Fruit fly (Drosophila melanogaster): ENCODE results near the gene CG6793.
A peak's percentile ranks its signal among the peaks of the same experiment; 100 is the strongest.

The CG6793 gene

DNA sequence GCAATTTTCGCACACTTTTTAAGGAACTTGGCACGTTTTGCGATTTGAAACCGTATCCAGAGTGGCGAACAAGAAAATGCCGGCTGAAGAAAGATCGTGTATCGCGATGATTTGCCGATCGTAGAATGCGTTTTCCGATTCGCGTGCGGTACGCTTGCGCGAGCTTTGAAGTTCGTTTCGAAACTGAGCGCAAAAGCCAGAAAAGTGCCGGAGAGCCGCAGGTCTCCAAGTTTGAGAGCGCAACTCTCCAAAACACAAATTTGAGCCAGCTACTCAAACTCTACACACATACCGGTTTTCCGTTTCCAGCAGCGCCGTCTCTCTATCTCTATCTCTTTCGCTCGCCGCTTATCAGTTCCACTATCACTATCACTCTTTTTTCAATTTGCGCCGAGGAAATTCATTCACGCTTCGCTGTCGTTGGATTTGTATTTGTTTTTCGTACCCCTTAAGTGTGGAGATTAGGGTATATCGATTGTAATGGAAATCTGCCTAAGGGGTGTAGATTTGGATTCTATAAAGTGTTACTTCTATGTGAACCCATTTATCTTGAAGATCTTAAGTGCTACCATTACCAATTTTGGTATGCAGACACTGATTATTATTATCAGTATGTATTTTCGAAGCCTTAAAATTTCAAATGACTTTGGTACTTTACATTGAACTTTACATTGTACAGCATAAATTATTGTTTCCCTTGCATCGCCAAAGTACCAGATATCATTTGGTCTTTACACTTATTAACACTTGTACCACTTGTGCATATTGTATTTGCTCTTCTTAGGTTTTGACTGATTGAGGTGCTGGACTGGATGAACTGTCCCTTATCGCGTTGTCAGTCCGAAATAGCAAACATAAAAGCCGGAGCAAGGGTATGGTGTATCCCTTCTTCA is 14.3 kb downstream of the CG6793 start (continued):
- TF ChIP-seq sug (tag; optimal IDR thresholded peaks at IDR 0.05) (peak; percentile 56), Dip3 (GFP tag; optimal IDR thresholded peaks at IDR 0.05) (peak; percentile 54), kni (GFP tag; optimal IDR thresholded peaks at IDR 0.05) (no peak), Sox100B (GFP tag; optimal IDR thresholded peaks at IDR 0.05) (peak; percentile 83), Dad (GFP tag; optimal IDR thresholded peaks at IDR 0.05) (peak; percentile 46), CG10462 (GFP tag; optimal IDR thresholded peaks at IDR 0.05) (peak; percentile 34), Meics (GFP tag; optimal IDR thresholded peaks at IDR 0.05) (peak; percentile 66), schlank (tag; optimal IDR thresholded peaks at IDR 0.05) (peak; percentile 18), fd96Cb (tag; optimal IDR thresholded peaks at IDR 0.05) (peak; percentile 85), sd (tag; optimal IDR thresholded peaks at IDR 0.05) (no peak), ken (GFP tag; IDR thresholded peaks at IDR 0.05) (peak; percentile 58; the same call in 2 of the 3 replicates), Hr51 (GFP tag; optimal IDR thresholded peaks at IDR 0.05) (peak; percentile 31 to 76), CG15601 (tag; optimal IDR thresholded peaks at IDR 0.05) (peak; percentile 29), wdn (GFP tag; IDR thresholded peaks at IDR 0.05) (no peak), Dp (GFP tag; optimal IDR thresholded peaks at IDR 0.05) (peak; percentile 2), otp (GFP tag; IDR thresholded peaks at IDR 0.05) (no peak), Bdp1 (GFP tag; optimal IDR thresholded peaks at IDR 0.05) (peak; percentile 32), CG12104 (GFP tag; optimal IDR thresholded peaks at IDR 0.05) (peak; percentile 72), CG12236 (GFP tag; optimal IDR thresholded peaks at IDR 0.05) (peak; percentile 65), MTF-1 (GFP tag; optimal IDR thresholded peaks at IDR 0.05; ENCODE audit: borderline replicate concordance) (no peak), Rfx (GFP tag; IDR thresholded peaks at IDR 0.05) (peak; percentile 61), tgo (GFP tag; IDR thresholded peaks at IDR 0.05) (peak; percentile 60; the same call in 2 of the 3 replicates), cad (GFP tag; optimal IDR thresholded peaks at IDR 0.05) (no peak), Gsc (GFP tag; IDR thresholded peaks at IDR 0.05) (no peak), ci (GFP tag; IDR thresholded peaks at IDR 0.05) (peak; percentile 50), CG6254 (GFP tag; optimal IDR thresholded peaks at IDR 0.05) (peak; percentile 61), Bteb2 (GFP tag; optimal IDR thresholded peaks at IDR 0.05) (peak; percentile 26), Elba2 (GFP tag; optimal IDR thresholded peaks at IDR 0.05) (no peak), eyg (GFP tag; optimal IDR thresholded peaks at IDR 0.05) (peak; percentile 33), Nf-YC (tag; optimal IDR thresholded peaks at IDR 0.05) (no peak), E2f1 (GFP tag; IDR thresholded peaks at IDR 0.05) (peak; percentile 47), Ada2b (GFP tag; IDR thresholded peaks at IDR 0.05) (no peak), ro (GFP tag; IDR thresholded peaks at IDR 0.05) (peak; percentile 33; the same call in 1 of the 2 replicates), Hmx (GFP tag; optimal IDR thresholded peaks at IDR 0.05) (no peak), CG2712 (tag; optimal IDR thresholded peaks at IDR 0.05) (peak; percentile 73), fd102C (GFP tag; optimal IDR thresholded peaks at IDR 0.05) (peak; percentile 3), TFAM (GFP tag; optimal IDR thresholded peaks at IDR 0.05) (no peak), CG10274 (GFP tag; optimal IDR thresholded peaks at IDR 0.05) (peak; percentile 36), CG18476 (GFP tag; optimal IDR thresholded peaks at IDR 0.05) (peak; percentile 69), Hsf (GFP tag; optimal IDR thresholded peaks at IDR 0.05) (peak; percentile 64), CG4617 (GFP tag; optimal IDR thresholded peaks at IDR 0.05; ENCODE audit: borderline replicate concordance) (no peak), Side (GFP tag; optimal IDR thresholded peaks at IDR 0.05) (peak; percentile 61), B-H2 (GFP tag; optimal IDR thresholded peaks at IDR 0.05) (no peak), CG11085 (GFP tag; IDR thresholded peaks at IDR 0.05) (no peak), grau (tag; optimal IDR thresholded peaks at IDR 0.05) (peak; percentile 68), Nf-YA (GFP tag; IDR thresholded peaks at IDR 0.05) (peak; percentile 5; the same call in 1 of the 2 replicates), CG3163 (GFP tag; optimal IDR thresholded peaks at IDR 0.05) (peak; percentile 45), CHES-1-like (GFP tag; optimal IDR thresholded peaks at IDR 0.05) (peak; percentile 42), ftz-f1 (GFP tag; optimal IDR thresholded peaks at IDR 0.05) (no peak)
